Fruit fly (Drosophila melanogaster) S2 (cell line): ENCODE data around the gene Drsl4.

Experiments used
- CG8478 ChIP-seq: fragments of >200 bp; optimal IDR thresholded peaks from 2 replicates; lab custom pipeline; 2018
- CTCF ChIP-seq, 2 experiments: fragments of >200 bp; optimal IDR thresholded peaks; 2 replicates each; lab custom pipeline; 2018

DNA sequence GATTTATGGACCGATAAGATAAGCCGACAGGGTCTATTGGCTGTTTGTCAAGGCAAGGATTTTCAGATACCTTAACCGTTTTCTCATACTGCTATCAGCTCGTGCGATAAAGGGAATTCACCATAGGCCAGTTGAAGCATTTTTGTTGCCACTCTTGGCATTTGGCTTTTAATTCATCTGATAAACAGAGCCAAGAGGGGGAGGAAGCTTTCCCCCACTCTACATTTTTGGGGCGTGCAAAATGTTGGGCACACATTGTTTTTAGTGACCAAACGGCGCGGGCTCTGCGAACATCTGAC, 34.4 kb downstream of the Drsl4 start:
- TF ChIP-seq CG8478 (lab: Kevin White, UChicago) (no peak), CTCF (optimal IDR thresholded peaks at IDR 0.05; lab: Kevin White, UChicago) (no peak)
